Worm (Caenorhabditis elegans) whole organism, L2 larva: ENCODE measurements around the gene srh-74.

ENCODE experiments used
- C34F6.9 ChIP-seq: fragments of 150-350 bp; optimal IDR thresholded peaks from 2 replicates; lab custom pipeline; 2014; ENCODE audit warnings: missing biosample characterization, missing genetic modification characterization
- F13H6.1 ChIP-seq: sonication (generic microtip); optimal IDR thresholded peaks from 2 replicates; lab custom pipeline; 2016; ENCODE audit warnings: missing genetic modification characterization, missing compliant biosample characterization
- R02D3.7 ChIP-seq: fragments of 150-350 bp; optimal IDR thresholded peaks from 2 replicates; lab custom pipeline; 2014; ENCODE audit warnings: missing biosample characterization, missing genetic modification characterization
- Y55F3AM.14 ChIP-seq: fragments of 200-800 bp; sonication (Bioruptor generic); optimal IDR thresholded peaks from 2 replicates; lab custom pipeline; 2018; ENCODE audit warnings: mild to moderate bottlenecking, missing genetic modification characterization, missing compliant biosample characterization
- ZK546.5 ChIP-seq: sonication (generic microtip); optimal IDR thresholded peaks from 2 replicates; lab custom pipeline; 2017; ENCODE audit warnings: missing biosample characterization, missing genetic modification characterization
- alr-1 ChIP-seq: fragments of 150-350 bp; optimal IDR thresholded peaks from 2 replicates; lab custom pipeline; 2014; ENCODE audit warnings: missing biosample characterization, missing genetic modification characterization
- aly-2 ChIP-seq: fragments of 150-350 bp; optimal IDR thresholded peaks from 2 replicates; lab custom pipeline; 2014; ENCODE audit warnings: missing biosample characterization, missing genetic modification characterization
- ama-1 ChIP-seq: fragments of 150-350 bp; optimal IDR thresholded peaks from 2 replicates; lab custom pipeline; 2018; ENCODE audit warnings: inconsistent platforms
- blmp-1 ChIP-seq: sonication (generic microtip); optimal IDR thresholded peaks from 2 replicates; lab custom pipeline; 2017; ENCODE audit warnings: missing genetic modification characterization, mild to moderate bottlenecking, missing compliant biosample characterization, antibody characterized with exemption, moderate library complexity; ENCODE audit not compliant: insufficient read depth
- ceh-16 ChIP-seq: fragments of 150-350 bp; optimal IDR thresholded peaks from 2 replicates; lab custom pipeline; 2014; ENCODE audit warnings: missing biosample characterization, missing genetic modification characterization
- ceh-82 ChIP-seq: fragments of 150-350 bp; optimal IDR thresholded peaks from 2 replicates; lab custom pipeline; 2014; ENCODE audit warnings: missing biosample characterization, missing genetic modification characterization
- elt-1 ChIP-seq: fragments of 150-350 bp; optimal IDR thresholded peaks from 2 replicates; lab custom pipeline; 2014; ENCODE audit warnings: missing biosample characterization, missing genetic modification characterization
- elt-3 ChIP-seq: sonication (generic microtip); optimal IDR thresholded peaks from 2 replicates; lab custom pipeline; 2017; ENCODE audit warnings: missing biosample characterization, missing genetic modification characterization
- fos-1 ChIP-seq: fragments of 150-350 bp; optimal IDR thresholded peaks from 2 replicates; lab custom pipeline; 2014; ENCODE audit warnings: missing biosample characterization, missing genetic modification characterization
- gmeb-1 ChIP-seq: fragments of 150-350 bp; optimal IDR thresholded peaks from 2 replicates; lab custom pipeline; 2014; ENCODE audit warnings: missing biosample characterization, missing genetic modification characterization
- lin-11 ChIP-seq: fragments of 150-350 bp; sonication (generic microtip); optimal IDR thresholded peaks from 2 replicates; lab custom pipeline; 2014; ENCODE audit warnings: missing biosample characterization, missing genetic modification characterization, inconsistent platforms, mixed read lengths
- lin-13 ChIP-seq: fragments of 150-350 bp; optimal IDR thresholded peaks from 2 replicates; lab custom pipeline; 2014; ENCODE audit warnings: missing biosample characterization, missing genetic modification reagents, missing genetic modification characterization
- lin-39 ChIP-seq: fragments of 150-350 bp; optimal IDR thresholded peaks from 2 replicates; lab custom pipeline; 2014; ENCODE audit warnings: missing biosample characterization, missing genetic modification reagents, missing genetic modification characterization
- lsy-2 ChIP-seq, 2 experiments: fragments of 150-350 bp in 1 of 2; sonication (generic microtip) in 1 of 2; optimal IDR thresholded peaks; 2 replicates each; lab custom pipeline; 2014 to 2017; ENCODE audit warnings: missing biosample characterization in 2 of 2, missing genetic modification characterization in 2 of 2
- mab-5 ChIP-seq: fragments of 150-350 bp; optimal IDR thresholded peaks from 2 replicates; lab custom pipeline; 2014; ENCODE audit warnings: missing biosample characterization, missing genetic modification characterization
- mbf-1 ChIP-seq: sonication (generic microtip); optimal IDR thresholded peaks from 2 replicates; lab custom pipeline; 2017; ENCODE audit warnings: missing biosample characterization, missing genetic modification characterization
- mdl-1 ChIP-seq, 2 experiments: fragments of 150-350 bp in 1 of 2; sonication (generic microtip) in 1 of 2; optimal IDR thresholded peaks; 2 replicates each; lab custom pipeline; 2017; ENCODE audit warnings: missing biosample characterization in 2 of 2, missing genetic modification characterization in 2 of 2
- nhr-10 ChIP-seq: sonication (generic microtip); optimal IDR thresholded peaks from 2 replicates; lab custom pipeline; 2017; ENCODE audit warnings: missing biosample characterization, missing genetic modification characterization
- nhr-12 ChIP-seq: fragments of 150-350 bp; optimal IDR thresholded peaks from 2 replicates; lab custom pipeline; 2014; ENCODE audit warnings: missing biosample characterization, missing genetic modification characterization
- nhr-129 ChIP-seq: fragments of 150-350 bp; optimal IDR thresholded peaks from 2 replicates; lab custom pipeline; 2014; ENCODE audit warnings: missing biosample characterization, missing genetic modification characterization
- nhr-21 ChIP-seq: fragments of 150-350 bp; optimal IDR thresholded peaks from 2 replicates; lab custom pipeline; 2014; ENCODE audit warnings: missing biosample characterization, missing genetic modification characterization
- nhr-23 ChIP-seq: fragments of 150-350 bp; optimal IDR thresholded peaks from 2 replicates; lab custom pipeline; 2014; ENCODE audit warnings: missing biosample characterization, missing genetic modification reagents, missing genetic modification characterization
- nhr-237 ChIP-seq: fragments of 150-350 bp; optimal IDR thresholded peaks from 2 replicates; lab custom pipeline; 2014; ENCODE audit warnings: missing biosample characterization, missing genetic modification characterization
- nhr-25 ChIP-seq: fragments of 150-350 bp; sonication (generic microtip); optimal IDR thresholded peaks from 3 replicates; lab custom pipeline; 2014; ENCODE audit warnings: missing biosample characterization, missing genetic modification characterization
- nhr-6 ChIP-seq: fragments of 150-350 bp; optimal IDR thresholded peaks from 2 replicates; lab custom pipeline; 2014; ENCODE audit warnings: missing biosample characterization, missing genetic modification characterization
- nhr-77 ChIP-seq: fragments of 150-350 bp; optimal IDR thresholded peaks from 2 replicates; lab custom pipeline; 2014; ENCODE audit warnings: missing biosample characterization, missing genetic modification characterization
- sem-4 ChIP-seq: fragments of 150-350 bp; optimal IDR thresholded peaks from 2 replicates; lab custom pipeline; 2014; ENCODE audit warnings: missing biosample characterization, missing genetic modification reagents, missing genetic modification characterization
- skn-1 ChIP-seq: sonication (generic microtip); optimal IDR thresholded peaks from 2 replicates; lab custom pipeline; 2017; ENCODE audit warnings: missing biosample characterization, missing genetic modification characterization
- sma-3 ChIP-seq: sonication (generic microtip); optimal IDR thresholded peaks from 2 replicates; lab custom pipeline; 2016; ENCODE audit warnings: missing genetic modification reagents, missing genetic modification characterization, missing compliant biosample characterization
- sma-9 ChIP-seq, 2 experiments: fragments of 150-350 bp in 1 of 2; sonication (generic microtip) in 1 of 2; optimal IDR thresholded peaks; 2 replicates each; lab custom pipeline; 2014 to 2016; ENCODE audit warnings: missing genetic modification characterization in 2 of 2, mild to moderate bottlenecking in 1 of 2, missing biosample characterization in 1 of 2, missing compliant biosample characterization in 1 of 2, missing genetic modification reagents in 1 of 2, moderate library complexity in 1 of 2
- unc-55 ChIP-seq: fragments of 150-350 bp; sonication (generic microtip); optimal IDR thresholded peaks from 3 replicates; lab custom pipeline; 2014; ENCODE audit warnings: missing biosample characterization, missing genetic modification reagents, missing genetic modification characterization
- unc-62 ChIP-seq: fragments of 150-350 bp; optimal IDR thresholded peaks from 2 replicates; lab custom pipeline; 2014; ENCODE audit warnings: missing biosample characterization, missing genetic modification reagents, missing genetic modification characterization
- zag-1 ChIP-seq: fragments of 150-350 bp; optimal IDR thresholded peaks from 2 replicates; lab custom pipeline; 2014; ENCODE audit warnings: missing biosample characterization, missing genetic modification characterization
- ztf-1 ChIP-seq: fragments of 200-800 bp; sonication (Bioruptor generic); conservative IDR thresholded peaks from 2 replicates; pipeline ENCODE4 v1.3.6; 2022; ENCODE audit warnings: missing genetic modification characterization, missing compliant biosample characterization
- ztf-11 ChIP-seq: sonication (generic microtip); optimal IDR thresholded peaks from 2 replicates; lab custom pipeline; 2017; ENCODE audit warnings: missing biosample characterization, missing genetic modification characterization

The srh-74 gene

DNA sequence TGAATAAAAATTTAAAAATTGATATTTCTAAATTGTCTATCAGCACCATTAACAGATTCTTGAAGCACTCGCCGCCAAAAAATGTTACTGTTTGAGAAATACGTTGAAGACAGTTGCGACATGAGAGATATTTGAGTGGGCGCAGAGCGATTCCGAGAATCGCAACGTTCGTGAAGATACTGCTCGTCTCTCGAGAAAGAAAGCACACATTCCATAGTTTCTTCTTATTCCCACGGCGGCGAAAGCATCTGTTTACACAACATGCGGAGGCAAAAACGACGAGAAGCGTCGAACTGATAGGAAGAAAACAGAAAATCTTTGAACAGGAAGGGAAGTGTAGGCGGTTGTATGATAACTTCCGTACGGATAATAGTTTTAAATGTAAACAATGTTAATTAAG lies 33.9 kb upstream of the srh-74 start (continued):
- TF ChIP-seq sma-3 (peak; percentile 73), ztf-11 (no peak), aly-2 (tag; lab: Kevin White, UChicago) (no peak), unc-62 (GFP tag; lab: Kevin White, UChicago) (no peak), nhr-237 (tag; lab: Kevin White, UChicago) (no peak), lsy-2 (tag; optimal IDR thresholded peaks at IDR 0.05; lab: Kevin White, UChicago) (peak; percentile 14 to 48), mdl-1 (tag; optimal IDR thresholded peaks at IDR 0.05; lab: Kevin White, UChicago) (no peak), gmeb-1 (no peak), blmp-1 (tag; lab: Kevin White, UChicago) (no peak), alr-1 (tag; lab: Kevin White, UChicago) (no peak), nhr-12 (no peak), mab-5 (tag; lab: Kevin White, UChicago) (no peak), lin-11 (tag; lab: Kevin White, UChicago) (no peak)

DNA sequence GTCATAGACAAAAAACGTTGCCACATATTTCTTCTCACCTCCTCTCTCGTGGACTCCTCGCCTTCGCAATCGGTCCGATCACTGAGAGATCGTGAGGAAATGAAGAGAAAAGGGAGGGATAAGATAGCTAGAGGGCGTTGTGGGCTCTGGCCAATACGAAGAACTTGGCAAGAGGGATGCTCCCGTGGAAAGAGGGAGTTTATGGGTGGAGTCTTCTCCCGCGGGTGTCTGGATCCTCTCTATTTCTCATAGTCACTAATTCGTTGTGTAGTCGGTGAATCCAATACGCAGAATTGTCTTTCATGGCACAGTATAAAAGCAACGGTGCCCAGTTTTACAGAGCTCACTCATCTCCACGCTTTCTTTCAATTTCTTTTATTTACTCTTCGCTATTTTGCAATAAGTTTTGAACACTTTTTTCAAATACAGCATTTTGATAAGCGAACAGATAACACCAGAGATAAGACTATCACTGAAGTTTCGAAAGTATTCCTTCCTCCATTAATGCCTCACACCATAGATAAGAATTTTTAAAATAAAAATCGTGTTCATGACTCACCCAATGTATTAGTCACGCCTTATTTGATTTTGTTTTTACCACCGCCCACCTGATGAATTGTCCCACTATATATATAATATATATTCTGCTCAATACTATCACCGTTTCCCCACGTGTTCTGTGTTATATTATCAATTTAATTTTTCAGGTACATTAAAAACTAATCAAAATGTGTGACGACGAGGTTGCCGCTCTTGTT lies 31.9 kb upstream of the srh-74 start, which contains the start of gene act-1:
Gene act-1 (plus strand): TSS at position 708 of the 758 bp plus-strand sequence.
- TF ChIP-seq blmp-1 (tag; lab: Kevin White, UChicago) (no peak), sma-3 (no peak), mdl-1 (tag; optimal IDR thresholded peaks at IDR 0.05; lab: Kevin White, UChicago) (no peak), nhr-10 (tag; lab: Kevin White, UChicago) (no peak), unc-62 (GFP tag; lab: Kevin White, UChicago) (no peak), sem-4 (peak; percentile 9), lsy-2 (tag; optimal IDR thresholded peaks at IDR 0.05; lab: Kevin White, UChicago) (peak in 1 of 2 experiments; percentile 29), C34F6.9 (tag; lab: Kevin White, UChicago) (no peak), sma-9 (GFP tag; optimal IDR thresholded peaks at IDR 0.05; lab: Kevin White, UChicago) (peak; percentile 60), sma-9 (tag; optimal IDR thresholded peaks at IDR 0.05; lab: Kevin White, UChicago) (no peak), F13H6.1 (tag; lab: Kevin White, UChicago) (peak; percentile 75), fos-1 (tag; lab: Kevin White, UChicago) (peak; percentile 96), nhr-129 (tag; lab: Kevin White, UChicago) (peak; percentile 60)

DNA sequence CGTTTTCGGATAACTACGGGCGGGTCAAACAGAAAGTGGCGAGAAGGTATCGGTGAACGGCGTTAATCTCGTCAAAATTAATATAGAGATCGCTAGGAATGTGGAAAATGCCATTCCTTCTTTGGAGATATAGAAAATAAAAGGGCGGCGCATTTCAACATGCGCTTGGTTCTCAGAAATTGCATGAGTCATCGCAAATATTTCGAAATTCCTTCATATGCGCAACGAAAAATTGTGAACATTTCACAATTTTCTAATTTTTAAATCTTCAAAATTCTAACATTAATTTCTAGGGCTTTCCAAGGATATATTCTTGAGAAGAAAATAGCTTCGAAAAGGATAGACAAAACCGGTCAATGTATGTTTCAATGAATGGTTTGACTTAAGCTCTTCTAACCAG lies 30.3 kb upstream of the srh-74 start:
- no peak for TF ChIP-seq elt-1 (tag; lab: Kevin White, UChicago)
- no peak for TF ChIP-seq C34F6.9 (tag; lab: Kevin White, UChicago)
- TF ChIP-seq nhr-77 (tag; lab: Kevin White, UChicago), result no peak
- peak; percentile 18 for TF ChIP-seq unc-55
- no peak for TF ChIP-seq fos-1 (tag; lab: Kevin White, UChicago)

DNA sequence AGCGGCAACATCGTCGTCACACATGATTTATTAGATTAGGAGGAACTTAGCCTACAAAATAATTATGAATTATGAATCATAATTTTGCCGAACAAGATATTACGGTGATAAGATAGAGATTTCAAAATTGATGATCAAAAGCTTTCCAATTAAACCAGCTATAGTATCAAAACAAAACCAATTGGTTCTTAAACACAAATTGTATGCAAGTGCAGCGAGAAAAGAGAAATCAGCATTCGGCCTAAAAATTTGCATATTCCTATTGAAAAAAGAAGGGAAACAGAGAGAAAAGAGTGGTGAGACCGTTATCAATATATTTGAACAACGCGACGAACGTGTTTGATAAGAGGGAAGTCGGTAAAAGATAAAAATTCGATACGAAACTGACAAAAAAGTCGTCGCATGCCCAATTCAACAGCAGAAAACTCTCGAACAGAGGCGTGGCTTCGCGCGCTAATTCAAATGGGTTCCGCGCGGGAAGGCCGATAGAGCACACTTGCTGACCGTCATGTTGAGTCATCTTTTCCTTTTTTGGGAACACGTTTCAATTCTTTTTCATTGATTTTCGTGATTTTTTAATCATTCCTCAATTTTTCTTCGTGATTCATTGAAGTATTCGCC lies 29.6 kb upstream of the srh-74 start, which contains the start of gene act-2:
Gene act-2 (minus strand): TSS at position 51 of the 621 bp plus-strand sequence.
- TF ChIP-seq lin-13, result peak; percentile 74
- no peak for TF ChIP-seq nhr-23 (tag; lab: Kevin White, UChicago)
- peak in 1 of 2 experiments; percentile 75 for TF ChIP-seq lsy-2 (tag; optimal IDR thresholded peaks at IDR 0.05; lab: Kevin White, UChicago)
- TF ChIP-seq lin-39 (tag; lab: Kevin White, UChicago), result no peak
- peak; percentile 64 for TF ChIP-seq ceh-16 (tag; lab: Kevin White, UChicago)
- TF ChIP-seq ztf-11, result no peak
- no peak for TF ChIP-seq nhr-77 (tag; lab: Kevin White, UChicago)
- peak; percentile 57 for TF ChIP-seq blmp-1 (tag; lab: Kevin White, UChicago)
- no peak for TF ChIP-seq mdl-1 (tag; optimal IDR thresholded peaks at IDR 0.05; lab: Kevin White, UChicago)
- no peak for TF ChIP-seq R02D3.7 (tag; lab: Kevin White, UChicago)
- no peak for TF ChIP-seq ceh-82
- TF ChIP-seq sma-3, result peak; percentile 87
- peak; percentile 69 for TF ChIP-seq gmeb-1
- no peak for TF ChIP-seq skn-1 (tag; lab: Kevin White, UChicago)
- TF ChIP-seq nhr-21 (tag; lab: Kevin White, UChicago), result peak; percentile 20
- peak; percentile 84 for TF ChIP-seq nhr-25 (tag; lab: Kevin White, UChicago)
- TF ChIP-seq unc-55, result peak; percentile 86
- no peak for TF ChIP-seq nhr-10 (tag; lab: Kevin White, UChicago)
- TF ChIP-seq mab-5 (tag; lab: Kevin White, UChicago), result peak; percentile 21
- no peak for TF ChIP-seq aly-2 (tag; lab: Kevin White, UChicago)
- TF ChIP-seq fos-1 (tag; lab: Kevin White, UChicago), result peak; percentile 97
- TF ChIP-seq alr-1 (tag; lab: Kevin White, UChicago), result no peak
- peak; percentile 40 for TF ChIP-seq ama-1 (lab: Kevin White, UChicago)
- TF ChIP-seq zag-1 (tag; lab: Kevin White, UChicago), result peak; percentile 15
- TF ChIP-seq Y55F3AM.14 (GFP tag; lab: Kevin White, UChicago), result no peak
- TF ChIP-seq nhr-6 (tag; lab: Kevin White, UChicago), result no peak
- no peak for TF ChIP-seq unc-62 (GFP tag; lab: Kevin White, UChicago)
- TF ChIP-seq lin-11 (tag; lab: Kevin White, UChicago), result peak; percentile 76
- TF ChIP-seq nhr-12, result no peak
- TF ChIP-seq mbf-1, result no peak
- TF ChIP-seq elt-3 (tag; lab: Kevin White, UChicago), result no peak
- no peak for TF ChIP-seq ztf-1
- TF ChIP-seq ZK546.5 (tag; lab: Kevin White, UChicago), result no peak
- TF ChIP-seq F13H6.1 (tag; lab: Kevin White, UChicago), result peak; percentile 44
- TF ChIP-seq nhr-237 (tag; lab: Kevin White, UChicago), result no peak
- peak; percentile 8 for TF ChIP-seq sma-9 (GFP tag; optimal IDR thresholded peaks at IDR 0.05; lab: Kevin White, UChicago)
- TF ChIP-seq sma-9 (tag; optimal IDR thresholded peaks at IDR 0.05; lab: Kevin White, UChicago), result no peak
- TF ChIP-seq elt-1 (tag; lab: Kevin White, UChicago), result no peak
